Worm (Caenorhabditis elegans): ENCODE results near the gene wnk-1.
"Not testable (repeated sequence)": the region's sequence is repeated elsewhere in the genome, so short reads cannot be mapped to it uniquely, and the experiment has no call there.

DNA sequence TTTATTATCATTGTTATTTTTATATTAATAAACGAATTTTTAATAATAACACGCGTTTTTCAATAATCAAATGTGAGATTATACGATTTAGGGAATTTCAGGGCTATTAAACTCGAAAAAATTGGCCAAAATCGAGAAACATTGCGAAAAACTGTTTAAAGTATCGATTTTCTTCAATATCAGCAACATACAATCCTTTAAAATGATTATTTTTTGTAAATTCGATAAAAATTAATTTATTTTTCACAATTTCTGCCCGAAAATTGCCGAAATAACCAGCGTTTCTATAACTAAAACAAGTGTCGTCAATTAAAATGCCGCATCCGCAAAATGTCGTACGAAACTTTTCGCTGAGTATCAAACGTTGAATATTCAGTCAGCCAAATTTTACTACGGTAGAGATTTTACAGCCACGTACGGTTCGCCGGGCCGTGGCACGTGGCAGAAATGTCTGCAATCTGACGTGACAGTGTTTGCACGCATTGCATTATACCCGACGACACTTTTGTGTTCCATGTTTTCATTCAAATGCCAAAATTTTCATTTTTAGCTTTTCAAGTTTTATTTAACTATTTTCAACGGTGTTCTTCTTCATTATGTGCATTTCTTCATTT lies 3.8 kb upstream of the wnk-1 start:
- TF ChIP-seq nhr-237 (tag; optimal IDR thresholded peaks at IDR 0.05); nhr-28 (tag; optimal IDR thresholded peaks at IDR 0.05); ham-2 (GFP tag; optimal IDR thresholded peaks at IDR 0.05); tbx-8 (GFP tag; optimal IDR thresholded peaks at IDR 0.05); sptf-1 (tag; optimal IDR thresholded peaks at IDR 0.05); M03D4.4 (tag; optimal IDR thresholded peaks at IDR 0.05); nhr-12 (tag; optimal IDR thresholded peaks at IDR 0.05); pha-4 (tag; optimal IDR thresholded peaks at IDR 0.05): not testable (repeated sequence)
- TF ChIP-seq lsy-2 (tag; optimal IDR thresholded peaks at IDR 0.05) = peak; percentile 36
